Worm (Caenorhabditis elegans) whole organism, L2 larva: ENCODE measurements around the gene F47F2.1.

ENCODE experiments used
- C34F6.9 ChIP-seq: fragments of 150-350 bp; optimal IDR thresholded peaks from 2 replicates; lab custom pipeline; 2014; ENCODE audit warnings: missing biosample characterization, missing genetic modification characterization
- F13H6.1 ChIP-seq: sonication (generic microtip); optimal IDR thresholded peaks from 2 replicates; lab custom pipeline; 2016; ENCODE audit warnings: missing genetic modification characterization, missing compliant biosample characterization
- R02D3.7 ChIP-seq: fragments of 150-350 bp; optimal IDR thresholded peaks from 2 replicates; lab custom pipeline; 2014; ENCODE audit warnings: missing biosample characterization, missing genetic modification characterization
- Y55F3AM.14 ChIP-seq: fragments of 200-800 bp; sonication (Bioruptor generic); optimal IDR thresholded peaks from 2 replicates; lab custom pipeline; 2018; ENCODE audit warnings: mild to moderate bottlenecking, missing genetic modification characterization, missing compliant biosample characterization
- ZK546.5 ChIP-seq: sonication (generic microtip); optimal IDR thresholded peaks from 2 replicates; lab custom pipeline; 2017; ENCODE audit warnings: missing biosample characterization, missing genetic modification characterization
- alr-1 ChIP-seq: fragments of 150-350 bp; optimal IDR thresholded peaks from 2 replicates; lab custom pipeline; 2014; ENCODE audit warnings: missing biosample characterization, missing genetic modification characterization
- aly-2 ChIP-seq: fragments of 150-350 bp; optimal IDR thresholded peaks from 2 replicates; lab custom pipeline; 2014; ENCODE audit warnings: missing biosample characterization, missing genetic modification characterization
- ama-1 ChIP-seq: fragments of 150-350 bp; optimal IDR thresholded peaks from 2 replicates; lab custom pipeline; 2018; ENCODE audit warnings: inconsistent platforms
- blmp-1 ChIP-seq: sonication (generic microtip); optimal IDR thresholded peaks from 2 replicates; lab custom pipeline; 2017; ENCODE audit warnings: missing genetic modification characterization, mild to moderate bottlenecking, missing compliant biosample characterization, antibody characterized with exemption, moderate library complexity; ENCODE audit not compliant: insufficient read depth
- ceh-16 ChIP-seq: fragments of 150-350 bp; optimal IDR thresholded peaks from 2 replicates; lab custom pipeline; 2014; ENCODE audit warnings: missing biosample characterization, missing genetic modification characterization
- ceh-82 ChIP-seq: fragments of 150-350 bp; optimal IDR thresholded peaks from 2 replicates; lab custom pipeline; 2014; ENCODE audit warnings: missing biosample characterization, missing genetic modification characterization
- crh-2 ChIP-seq: sonication (generic microtip); optimal IDR thresholded peaks from 2 replicates; lab custom pipeline; 2017; ENCODE audit warnings: missing biosample characterization, missing genetic modification characterization
- dmd-4 ChIP-seq: sonication (generic microtip); optimal IDR thresholded peaks from 2 replicates; lab custom pipeline; 2017; ENCODE audit warnings: missing biosample characterization, missing genetic modification characterization
- egl-27 ChIP-seq: sonication (generic microtip); optimal IDR thresholded peaks from 3 replicates; lab custom pipeline; 2017; ENCODE audit warnings: missing biosample characterization, missing genetic modification reagents, missing genetic modification characterization
- elt-1 ChIP-seq: fragments of 150-350 bp; optimal IDR thresholded peaks from 2 replicates; lab custom pipeline; 2014; ENCODE audit warnings: missing biosample characterization, missing genetic modification characterization
- elt-3 ChIP-seq: sonication (generic microtip); optimal IDR thresholded peaks from 2 replicates; lab custom pipeline; 2017; ENCODE audit warnings: missing biosample characterization, missing genetic modification characterization
- fos-1 ChIP-seq: fragments of 150-350 bp; optimal IDR thresholded peaks from 2 replicates; lab custom pipeline; 2014; ENCODE audit warnings: missing biosample characterization, missing genetic modification characterization
- gmeb-1 ChIP-seq: fragments of 150-350 bp; optimal IDR thresholded peaks from 2 replicates; lab custom pipeline; 2014; ENCODE audit warnings: missing biosample characterization, missing genetic modification characterization
- lin-11 ChIP-seq: fragments of 150-350 bp; sonication (generic microtip); optimal IDR thresholded peaks from 2 replicates; lab custom pipeline; 2014; ENCODE audit warnings: missing biosample characterization, missing genetic modification characterization, inconsistent platforms, mixed read lengths
- lin-13 ChIP-seq: fragments of 150-350 bp; optimal IDR thresholded peaks from 2 replicates; lab custom pipeline; 2014; ENCODE audit warnings: missing biosample characterization, missing genetic modification reagents, missing genetic modification characterization
- lin-39 ChIP-seq: fragments of 150-350 bp; optimal IDR thresholded peaks from 2 replicates; lab custom pipeline; 2014; ENCODE audit warnings: missing biosample characterization, missing genetic modification reagents, missing genetic modification characterization
- lsy-2 ChIP-seq, 2 experiments: fragments of 150-350 bp in 1 of 2; sonication (generic microtip) in 1 of 2; optimal IDR thresholded peaks; 2 replicates each; lab custom pipeline; 2014 to 2017; ENCODE audit warnings: missing biosample characterization in 2 of 2, missing genetic modification characterization in 2 of 2
- mab-5 ChIP-seq: fragments of 150-350 bp; optimal IDR thresholded peaks from 2 replicates; lab custom pipeline; 2014; ENCODE audit warnings: missing biosample characterization, missing genetic modification characterization
- mbf-1 ChIP-seq: sonication (generic microtip); optimal IDR thresholded peaks from 2 replicates; lab custom pipeline; 2017; ENCODE audit warnings: missing biosample characterization, missing genetic modification characterization
- mdl-1 ChIP-seq, 2 experiments: fragments of 150-350 bp in 1 of 2; sonication (generic microtip) in 1 of 2; optimal IDR thresholded peaks; 2 replicates each; lab custom pipeline; 2017; ENCODE audit warnings: missing biosample characterization in 2 of 2, missing genetic modification characterization in 2 of 2
- nhr-10 ChIP-seq: sonication (generic microtip); optimal IDR thresholded peaks from 2 replicates; lab custom pipeline; 2017; ENCODE audit warnings: missing biosample characterization, missing genetic modification characterization
- nhr-11 ChIP-seq: fragments of 150-350 bp; optimal IDR thresholded peaks from 2 replicates; lab custom pipeline; 2014; ENCODE audit warnings: missing biosample characterization, missing genetic modification characterization
- nhr-12 ChIP-seq: fragments of 150-350 bp; optimal IDR thresholded peaks from 2 replicates; lab custom pipeline; 2014; ENCODE audit warnings: missing biosample characterization, missing genetic modification characterization
- nhr-129 ChIP-seq: fragments of 150-350 bp; optimal IDR thresholded peaks from 2 replicates; lab custom pipeline; 2014; ENCODE audit warnings: missing biosample characterization, missing genetic modification characterization
- nhr-21 ChIP-seq: fragments of 150-350 bp; optimal IDR thresholded peaks from 2 replicates; lab custom pipeline; 2014; ENCODE audit warnings: missing biosample characterization, missing genetic modification characterization
- nhr-23 ChIP-seq: fragments of 150-350 bp; optimal IDR thresholded peaks from 2 replicates; lab custom pipeline; 2014; ENCODE audit warnings: missing biosample characterization, missing genetic modification reagents, missing genetic modification characterization
- nhr-237 ChIP-seq: fragments of 150-350 bp; optimal IDR thresholded peaks from 2 replicates; lab custom pipeline; 2014; ENCODE audit warnings: missing biosample characterization, missing genetic modification characterization
- nhr-25 ChIP-seq: fragments of 150-350 bp; sonication (generic microtip); optimal IDR thresholded peaks from 3 replicates; lab custom pipeline; 2014; ENCODE audit warnings: missing biosample characterization, missing genetic modification characterization
- nhr-6 ChIP-seq: fragments of 150-350 bp; optimal IDR thresholded peaks from 2 replicates; lab custom pipeline; 2014; ENCODE audit warnings: missing biosample characterization, missing genetic modification characterization
- nhr-77 ChIP-seq: fragments of 150-350 bp; optimal IDR thresholded peaks from 2 replicates; lab custom pipeline; 2014; ENCODE audit warnings: missing biosample characterization, missing genetic modification characterization
- peb-1 ChIP-seq: fragments of 150-350 bp; optimal IDR thresholded peaks from 2 replicates; lab custom pipeline; 2014; ENCODE audit warnings: missing biosample characterization, missing genetic modification characterization
- sem-4 ChIP-seq: fragments of 150-350 bp; optimal IDR thresholded peaks from 2 replicates; lab custom pipeline; 2014; ENCODE audit warnings: missing biosample characterization, missing genetic modification reagents, missing genetic modification characterization
- skn-1 ChIP-seq: sonication (generic microtip); optimal IDR thresholded peaks from 2 replicates; lab custom pipeline; 2017; ENCODE audit warnings: missing biosample characterization, missing genetic modification characterization
- sma-3 ChIP-seq: sonication (generic microtip); optimal IDR thresholded peaks from 2 replicates; lab custom pipeline; 2016; ENCODE audit warnings: missing genetic modification reagents, missing genetic modification characterization, missing compliant biosample characterization
- sma-9 ChIP-seq, 2 experiments: fragments of 150-350 bp in 1 of 2; sonication (generic microtip) in 1 of 2; optimal IDR thresholded peaks; 2 replicates each; lab custom pipeline; 2014 to 2016; ENCODE audit warnings: missing genetic modification characterization in 2 of 2, mild to moderate bottlenecking in 1 of 2, missing biosample characterization in 1 of 2, missing compliant biosample characterization in 1 of 2, missing genetic modification reagents in 1 of 2, moderate library complexity in 1 of 2
- snpc-4 ChIP-seq: fragments of 150-350 bp; optimal IDR thresholded peaks from 2 replicates; lab custom pipeline; 2014; ENCODE audit warnings: missing biosample characterization, missing genetic modification characterization
- unc-39 ChIP-seq: fragments of 150-350 bp; optimal IDR thresholded peaks from 2 replicates; lab custom pipeline; 2014; ENCODE audit warnings: missing biosample characterization, missing genetic modification characterization
- unc-55 ChIP-seq: fragments of 150-350 bp; sonication (generic microtip); optimal IDR thresholded peaks from 3 replicates; lab custom pipeline; 2014; ENCODE audit warnings: missing biosample characterization, missing genetic modification reagents, missing genetic modification characterization
- unc-62 ChIP-seq: fragments of 150-350 bp; optimal IDR thresholded peaks from 2 replicates; lab custom pipeline; 2014; ENCODE audit warnings: missing biosample characterization, missing genetic modification reagents, missing genetic modification characterization
- zag-1 ChIP-seq: fragments of 150-350 bp; optimal IDR thresholded peaks from 2 replicates; lab custom pipeline; 2014; ENCODE audit warnings: missing biosample characterization, missing genetic modification characterization
- ztf-1 ChIP-seq: fragments of 200-800 bp; sonication (Bioruptor generic); conservative IDR thresholded peaks from 2 replicates; pipeline ENCODE4 v1.3.6; 2022; ENCODE audit warnings: missing genetic modification characterization, missing compliant biosample characterization
- ztf-11 ChIP-seq: sonication (generic microtip); optimal IDR thresholded peaks from 2 replicates; lab custom pipeline; 2017; ENCODE audit warnings: missing biosample characterization, missing genetic modification characterization
- ztf-4 ChIP-seq: fragments of 150-350 bp; optimal IDR thresholded peaks from 2 replicates; lab custom pipeline; 2014; ENCODE audit warnings: missing biosample characterization, missing genetic modification characterization

The F47F2.1 gene

ce11 chrX:3829605-3830004 lies 48.7 kb upstream of the F47F2.1 start (continued):
- no peak for TF ChIP-seq C34F6.9 (tag; lab: Kevin White, UChicago)

DNA sequence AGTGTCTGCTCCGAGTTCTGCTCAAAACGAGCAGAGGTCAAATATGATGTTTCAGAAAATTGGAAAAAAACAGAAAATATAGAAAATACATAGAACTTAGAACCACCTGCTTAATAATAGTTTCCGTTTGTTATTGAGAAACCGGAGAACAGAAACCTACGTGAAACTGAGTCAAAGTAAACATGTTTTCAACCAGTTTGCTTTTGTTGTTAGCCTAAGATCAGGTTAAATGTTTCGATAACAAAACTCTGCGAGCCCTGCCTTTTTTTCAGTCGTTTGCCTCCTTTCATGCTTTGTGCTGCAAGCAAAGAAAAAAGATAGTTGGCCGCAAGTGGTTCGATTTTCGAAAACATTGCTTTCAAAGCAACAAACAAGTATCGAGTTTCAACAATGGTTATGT lies 47.5 kb upstream of the F47F2.1 start:
- TF ChIP-seq nhr-129 (tag; lab: Kevin White, UChicago) (peak; percentile 2), blmp-1 (no peak)

ce11 chrX:3832059-3832641 lies 46.2 kb upstream of the F47F2.1 start:
- TF ChIP-seq mdl-1 (tag; optimal IDR thresholded peaks at IDR 0.05; lab: Kevin White, UChicago): no peak
- no peak for TF ChIP-seq lin-13 (GFP tag; lab: Kevin White, UChicago)
- TF ChIP-seq aly-2 (tag; lab: Kevin White, UChicago): no peak
- TF ChIP-seq mab-5 (tag; lab: Kevin White, UChicago): no peak
- TF ChIP-seq blmp-1: no peak
- TF ChIP-seq nhr-12 (tag; lab: Kevin White, UChicago): no peak
- peak in 1 of 2 experiments; percentile 46 for TF ChIP-seq lsy-2 (tag; optimal IDR thresholded peaks at IDR 0.05; lab: Kevin White, UChicago)
- no peak for TF ChIP-seq nhr-23 (tag; lab: Kevin White, UChicago)
- no peak for TF ChIP-seq nhr-6
- no peak for TF ChIP-seq R02D3.7 (tag; lab: Kevin White, UChicago)
- TF ChIP-seq sma-9 (GFP tag; optimal IDR thresholded peaks at IDR 0.05; lab: Kevin White, UChicago): peak; percentile 68
- no peak for TF ChIP-seq sma-9 (tag; optimal IDR thresholded peaks at IDR 0.05; lab: Kevin White, UChicago)
- TF ChIP-seq gmeb-1 (tag; lab: Kevin White, UChicago): peak; percentile 47
- TF ChIP-seq egl-27: peak; percentile 18
- no peak for TF ChIP-seq nhr-21 (tag; lab: Kevin White, UChicago)
- no peak for TF ChIP-seq elt-3 (tag; lab: Kevin White, UChicago)
- TF ChIP-seq nhr-11 (tag; lab: Kevin White, UChicago): no peak
- no peak for TF ChIP-seq ztf-4
- TF ChIP-seq nhr-129 (tag; lab: Kevin White, UChicago): peak; percentile 54
- TF ChIP-seq dmd-4 (tag; lab: Kevin White, UChicago): no peak
- peak; percentile 47 for TF ChIP-seq fos-1 (tag; lab: Kevin White, UChicago)
- peak; percentile 19 for TF ChIP-seq C34F6.9 (tag; lab: Kevin White, UChicago)
- no peak for TF ChIP-seq snpc-4 (tag; lab: Kevin White, UChicago)
- no peak for TF ChIP-seq nhr-77 (tag; lab: Kevin White, UChicago)
- TF ChIP-seq ceh-82 (tag; lab: Kevin White, UChicago): no peak
- TF ChIP-seq ama-1 (lab: Kevin White, UChicago): peak; percentile 52
- TF ChIP-seq lin-39 (tag; lab: Kevin White, UChicago): no peak
- no peak for TF ChIP-seq mbf-1
- no peak for TF ChIP-seq elt-1 (tag; lab: Kevin White, UChicago)
- TF ChIP-seq nhr-10 (tag; lab: Kevin White, UChicago): no peak
- no peak for TF ChIP-seq ztf-11 (tag; lab: Kevin White, UChicago)
- no peak for TF ChIP-seq zag-1 (tag; lab: Kevin White, UChicago)
- no peak for TF ChIP-seq unc-62 (GFP tag; lab: Kevin White, UChicago)
- no peak for TF ChIP-seq nhr-237 (tag; lab: Kevin White, UChicago)
- TF ChIP-seq unc-39 (tag; lab: Kevin White, UChicago): no peak
- no peak for TF ChIP-seq Y55F3AM.14 (GFP tag; lab: Kevin White, UChicago)
- no peak for TF ChIP-seq ztf-1 (GFP tag; lab: Robert Waterston, UW)
- no peak for TF ChIP-seq sem-4 (tag; lab: Kevin White, UChicago)
- no peak for TF ChIP-seq unc-55
- TF ChIP-seq peb-1 (tag; lab: Kevin White, UChicago): no peak
- TF ChIP-seq ceh-16: no peak
- TF ChIP-seq nhr-25 (tag; lab: Kevin White, UChicago): peak; percentile 52
- no peak for TF ChIP-seq lin-11
- TF ChIP-seq crh-2 (tag; lab: Kevin White, UChicago): peak; percentile 87
- TF ChIP-seq skn-1: no peak
- peak; percentile 48 for TF ChIP-seq sma-3 (GFP tag; lab: Kevin White, UChicago)
- no peak for TF ChIP-seq ZK546.5 (tag; lab: Kevin White, UChicago)
- peak; percentile 47 for TF ChIP-seq F13H6.1 (tag; lab: Kevin White, UChicago)
- TF ChIP-seq alr-1 (tag; lab: Kevin White, UChicago): no peak
